Worm (Caenorhabditis elegans): ENCODE data around the gene srx-41.
"Not testable (repeated sequence)": the region's sequence is repeated elsewhere in the genome, so short reads cannot be mapped to it uniquely, and the experiment has no call there.

Gene srx-41

ce11 chrV:3600570-3600969 lies 36.4 kb downstream of the srx-41 start, which contains the start of gene T22F3.7:
Gene T22F3.7, minus strand, starts transcription at chrV:3600670.
- TF ChIP-seq hmg-1.2 (GFP tag; IDR thresholded peaks at IDR 0.05) (no peak), ceh-58 (GFP tag; IDR thresholded peaks at IDR 0.05) (no peak), B0019.2 (GFP tag; conservative IDR thresholded peaks at IDR 0.05) (no peak), ztf-25 (GFP tag; IDR thresholded peaks at IDR 0.05) (no peak), Y95B8A.8 (GFP tag; IDR thresholded peaks at IDR 0.05) (no peak), lin-40 (tag; optimal IDR thresholded peaks at IDR 0.05) (no peak), ztf-18 (tag; optimal IDR thresholded peaks at IDR 0.05) (no peak), ztf-28 (GFP tag; IDR thresholded peaks at IDR 0.05) (no peak), tbx-9 (tag; optimal IDR thresholded peaks at IDR 0.05; ENCODE audit: borderline replicate concordance) (no peak), zfh-2 (GFP tag; conservative IDR thresholded peaks at IDR 0.05) (no peak), dpl-1 (GFP tag; optimal IDR thresholded peaks at IDR 0.05) (no peak), ets-4 (GFP tag; optimal IDR thresholded peaks at IDR 0.05) (no peak), sea-2 (GFP tag; IDR thresholded peaks at IDR 0.05) (no peak), C17E4.6 (GFP tag; IDR thresholded peaks at IDR 0.05) (no peak), attf-6 (GFP tag; IDR thresholded peaks at IDR 0.05) (no peak), zim-3 (tag; optimal IDR thresholded peaks at IDR 0.05) (no peak)

- TF ChIP-seq him-1 (tag; optimal IDR thresholded peaks at IDR 0.05); C06A6.2 (GFP tag; conservative IDR thresholded peaks at IDR 0.05); F55B11.4 (tag; optimal IDR thresholded peaks at IDR 0.05; ENCODE audit: borderline replicate concordance, insufficient read depth): not testable (repeated sequence)
Measured at ce11 chrV:3597052-3597451, 39.9 kb downstream of the srx-41 start, which contains the start of gene srh-212. Gene srh-212, minus strand, starts transcription at chrV:3597152.

- TF ChIP-seq atf-7 (tag; optimal IDR thresholded peaks at IDR 0.05) (no peak), cebp-2 (GFP tag; IDR thresholded peaks at IDR 0.05) (no peak), F39B2.1 (GFP tag; IDR thresholded peaks at IDR 0.05) (no peak), F10E7.11 (tag; optimal IDR thresholded peaks at IDR 0.05) (no peak), gei-17 (GFP tag; optimal IDR thresholded peaks at IDR 0.05) (no peak), ztf-6 (GFP tag; IDR thresholded peaks at IDR 0.05) (no peak), F22D6.2 (tag; optimal IDR thresholded peaks at IDR 0.05) (no peak), lsy-27 (tag; optimal IDR thresholded peaks at IDR 0.05; ENCODE audit: borderline replicate concordance, insufficient read depth) (no peak), egrh-3 (GFP tag; IDR thresholded peaks at IDR 0.05) (no peak), sptf-2 (GFP tag; optimal IDR thresholded peaks at IDR 0.05) (no peak), let-526 (GFP tag; IDR thresholded peaks at IDR 0.05) (no peak), nhr-27 (tag; optimal IDR thresholded peaks at IDR 0.05) (no peak), nfyb-1 (GFP tag; IDR thresholded peaks at IDR 0.05) (no peak), bed-2 (GFP tag; IDR thresholded peaks at IDR 0.05) (no peak), repo-1 (tag; optimal IDR thresholded peaks at IDR 0.05) (no peak), pha-4 (tag; optimal IDR thresholded peaks at IDR 0.05) (no peak), hmg-1.2 (GFP tag; IDR thresholded peaks at IDR 0.05) (no peak)
Measured at ce11 chrV:3594936-3595335, 42.0 kb downstream of the srx-41 start, which contains the start of gene srh-213. Gene srh-213, minus strand, starts transcription at chrV:3595036.

ce11 chrV:3592099-3592498 lies 44.9 kb downstream of the srx-41 start, which contains the start of gene T22F3.12:
Gene T22F3.12, minus strand, starts transcription at chrV:3592199.
- TF ChIP-seq hsf-1 (GFP tag; IDR thresholded peaks at IDR 0.05) = no peak
- TF ChIP-seq egl-44 (GFP tag; IDR thresholded peaks at IDR 0.05) = no peak
- TF ChIP-seq ztf-22 (GFP tag; optimal IDR thresholded peaks at IDR 0.05) = no peak
- no peak for TF ChIP-seq sea-2 (GFP tag; IDR thresholded peaks at IDR 0.05)
- TF ChIP-seq unc-62 (GFP tag; optimal IDR thresholded peaks at IDR 0.05) = no peak
- no peak for TF ChIP-seq nfya-1 (tag; optimal IDR thresholded peaks at IDR 0.05; ENCODE audit: borderline replicate concordance, insufficient read depth)
- TF ChIP-seq aptf-2 (GFP tag; conservative IDR thresholded peaks at IDR 0.05) = no peak
- no peak for TF ChIP-seq ceh-27 (GFP tag; optimal IDR thresholded peaks at IDR 0.05)
- no peak for TF ChIP-seq zfh-2 (GFP tag; conservative IDR thresholded peaks at IDR 0.05)
- no peak for TF ChIP-seq F10E7.11 (tag; optimal IDR thresholded peaks at IDR 0.05)
- no peak for TF ChIP-seq pha-4 (tag; optimal IDR thresholded peaks at IDR 0.05)
- no peak for TF ChIP-seq rec-8 (tag; optimal IDR thresholded peaks at IDR 0.05)
- TF ChIP-seq bed-1 (GFP tag; IDR thresholded peaks at IDR 0.05) = no peak

All from whole organism, young adult.